Worm (Caenorhabditis elegans): ENCODE data around the gene K02C4.3.
A peak's percentile ranks its signal among the peaks of the same experiment; 100 is the strongest.

ce11 chrII:8086803-8087202 lies at the start of gene K02C4.3:
- no peak for TF ChIP-seq nhr-237 (tag; optimal IDR thresholded peaks at IDR 0.05)
- no peak for TF ChIP-seq ceh-9 (tag; optimal IDR thresholded peaks at IDR 0.05)
- no peak for TF ChIP-seq nhr-76 (tag; optimal IDR thresholded peaks at IDR 0.05)
- TF ChIP-seq elt-1 (tag; optimal IDR thresholded peaks at IDR 0.05): no peak
- TF ChIP-seq R02D3.7 (tag; optimal IDR thresholded peaks at IDR 0.05): peak; percentile 37
- TF ChIP-seq unc-62 (GFP tag; optimal IDR thresholded peaks at IDR 0.05): no peak
- peak; percentile 92 for TF ChIP-seq snpc-4 (tag; optimal IDR thresholded peaks at IDR 0.05)
- no peak for TF ChIP-seq mdl-1 (tag; optimal IDR thresholded peaks at IDR 0.05)
- peak; percentile 86 for TF ChIP-seq pha-4 (tag; optimal IDR thresholded peaks at IDR 0.05)

All from whole organism, L3 larva.